Worm (Caenorhabditis elegans): ENCODE results near the gene tag-250.

Gene tag-250

ce11 chrIII:7941417-7941816 lies 16.7 kb upstream of the tag-250 start, which contains the start of gene kle-2:
Gene kle-2 (plus strand): TSS chrIII:7941717.
- no peak for TF ChIP-seq B0310.2 (tag; optimal IDR thresholded peaks at IDR 0.05)
- TF ChIP-seq sea-1 (GFP tag; conservative IDR thresholded peaks at IDR 0.05) = no peak
- no peak for TF ChIP-seq tbx-11 (GFP tag; IDR thresholded peaks at IDR 0.05)
- no peak for TF ChIP-seq F13C5.2 (tag; optimal IDR thresholded peaks at IDR 0.05)

ce11 chrIII:7940819-7941218 lies 16.1 kb upstream of the tag-250 start, which contains the start of gene C29E4.12:
Gene C29E4.12 (plus strand): TSS chrIII:7941151.
- TF ChIP-seq scrt-1 (GFP tag; IDR thresholded peaks at IDR 0.05) = no peak
- no peak for TF ChIP-seq ceh-36 (tag; optimal IDR thresholded peaks at IDR 0.05)
- no peak for TF ChIP-seq flt-1 (GFP tag; IDR thresholded peaks at IDR 0.05)
- TF ChIP-seq tra-4 (tag; optimal IDR thresholded peaks at IDR 0.05) = no peak
- no peak for TF ChIP-seq ama-1 (optimal IDR thresholded peaks at IDR 0.05)
- no peak for TF ChIP-seq hmg-4 (GFP tag; optimal IDR thresholded peaks at IDR 0.05)
- TF ChIP-seq aly-1 (tag; optimal IDR thresholded peaks at IDR 0.05) = no peak
- no peak for TF ChIP-seq pes-1 (GFP tag; IDR thresholded peaks at IDR 0.05)
- no peak for TF ChIP-seq hmbx-1 (tag; optimal IDR thresholded peaks at IDR 0.05)
- no peak for TF ChIP-seq B0310.2 (tag; optimal IDR thresholded peaks at IDR 0.05)
- no peak for TF ChIP-seq tbx-11 (GFP tag; IDR thresholded peaks at IDR 0.05)
- TF ChIP-seq ets-7 (tag; optimal IDR thresholded peaks at IDR 0.05) = no peak
- no peak for TF ChIP-seq sea-1 (GFP tag; conservative IDR thresholded peaks at IDR 0.05)
- no peak for TF ChIP-seq F13C5.2 (tag; optimal IDR thresholded peaks at IDR 0.05)
- TF ChIP-seq ceh-13 (GFP tag; optimal IDR thresholded peaks at IDR 0.05) = no peak

ce11 chrIII:7937548-7937947 lies 12.8 kb upstream of the tag-250 start, which contains the start of gene C29E4.10:
Gene C29E4.10 (plus strand): TSS chrIII:7937848.
- TF ChIP-seq hmg-4 (GFP tag; optimal IDR thresholded peaks at IDR 0.05) = no peak
- TF ChIP-seq tbx-11 (GFP tag; IDR thresholded peaks at IDR 0.05) = no peak
- TF ChIP-seq hnd-1 (tag; optimal IDR thresholded peaks at IDR 0.05) = no peak
- no peak for TF ChIP-seq scrt-1 (GFP tag; IDR thresholded peaks at IDR 0.05)
- no peak for TF ChIP-seq pes-1 (GFP tag; IDR thresholded peaks at IDR 0.05)
- TF ChIP-seq hmbx-1 (tag; optimal IDR thresholded peaks at IDR 0.05) = no peak
- TF ChIP-seq ama-1 (optimal IDR thresholded peaks at IDR 0.05) = no peak
- no peak for TF ChIP-seq tra-4 (tag; optimal IDR thresholded peaks at IDR 0.05)
- TF ChIP-seq ets-7 (tag; optimal IDR thresholded peaks at IDR 0.05) = no peak

ce11 chrIII:7933235-7933634 lies 8.5 kb upstream of the tag-250 start, which contains the start of gene ran-2:
Gene ran-2 (plus strand): TSS chrIII:7933535.
- no peak for TF ChIP-seq hmbx-1 (tag; optimal IDR thresholded peaks at IDR 0.05)
- no peak for TF ChIP-seq pes-1 (GFP tag; IDR thresholded peaks at IDR 0.05)

ce11 chrIII:7928549-7929129 lies 3.9 kb upstream of the tag-250 start, which contains the start of the genes C29E4.13 and npp-15:
Gene C29E4.13 (minus strand): TSS chrIII:7928717.
Gene npp-15 (plus strand): TSS chrIII:7929043.
- TF ChIP-seq tbx-11 (GFP tag; IDR thresholded peaks at IDR 0.05) = no peak
- TF ChIP-seq hmbx-1 (tag; optimal IDR thresholded peaks at IDR 0.05) = no peak
- no peak for TF ChIP-seq tbx-37 (GFP tag; conservative IDR thresholded peaks at IDR 0.05)
- TF ChIP-seq ama-1 (optimal IDR thresholded peaks at IDR 0.05) = no peak
- no peak for TF ChIP-seq hnd-1 (tag; optimal IDR thresholded peaks at IDR 0.05)
- TF ChIP-seq flt-1 (GFP tag; IDR thresholded peaks at IDR 0.05) = no peak
- no peak for TF ChIP-seq ceh-36 (tag; optimal IDR thresholded peaks at IDR 0.05)
- no peak for TF ChIP-seq B0310.2 (tag; optimal IDR thresholded peaks at IDR 0.05)
- no peak for TF ChIP-seq pes-1 (GFP tag; IDR thresholded peaks at IDR 0.05)
- TF ChIP-seq aly-1 (tag; optimal IDR thresholded peaks at IDR 0.05) = no peak
- TF ChIP-seq sea-1 (GFP tag; conservative IDR thresholded peaks at IDR 0.05) = no peak
- TF ChIP-seq hmg-4 (GFP tag; optimal IDR thresholded peaks at IDR 0.05) = no peak
- TF ChIP-seq ceh-13 (GFP tag; optimal IDR thresholded peaks at IDR 0.05) = no peak
- TF ChIP-seq ets-7 (tag; optimal IDR thresholded peaks at IDR 0.05) = no peak
- no peak for TF ChIP-seq F13C5.2 (tag; optimal IDR thresholded peaks at IDR 0.05)
- no peak for TF ChIP-seq tra-4 (tag; optimal IDR thresholded peaks at IDR 0.05)
- no peak for TF ChIP-seq scrt-1 (GFP tag; IDR thresholded peaks at IDR 0.05)

- no peak for TF ChIP-seq F13C5.2 (tag; optimal IDR thresholded peaks at IDR 0.05)
- no peak for TF ChIP-seq tbx-11 (GFP tag; IDR thresholded peaks at IDR 0.05)
- no peak for TF ChIP-seq pes-1 (GFP tag; IDR thresholded peaks at IDR 0.05)
- TF ChIP-seq aly-1 (tag; optimal IDR thresholded peaks at IDR 0.05) = no peak
- TF ChIP-seq ceh-13 (GFP tag; optimal IDR thresholded peaks at IDR 0.05) = no peak
- TF ChIP-seq ama-1 (optimal IDR thresholded peaks at IDR 0.05) = no peak
- no peak for TF ChIP-seq hmbx-1 (tag; optimal IDR thresholded peaks at IDR 0.05)
- TF ChIP-seq hmg-4 (GFP tag; optimal IDR thresholded peaks at IDR 0.05) = no peak
- TF ChIP-seq ets-7 (tag; optimal IDR thresholded peaks at IDR 0.05) = no peak
- TF ChIP-seq flt-1 (GFP tag; IDR thresholded peaks at IDR 0.05) = no peak
Observed at ce11 chrIII:7925968-7926367, 1.2 kb upstream of the tag-250 start.

- no peak for TF ChIP-seq ets-7 (tag; optimal IDR thresholded peaks at IDR 0.05)
- TF ChIP-seq hnd-1 (tag; optimal IDR thresholded peaks at IDR 0.05) = no peak
- TF ChIP-seq flt-1 (GFP tag; IDR thresholded peaks at IDR 0.05) = no peak
- TF ChIP-seq scrt-1 (GFP tag; IDR thresholded peaks at IDR 0.05) = no peak
- no peak for TF ChIP-seq hmg-4 (GFP tag; optimal IDR thresholded peaks at IDR 0.05)
- TF ChIP-seq sea-1 (GFP tag; conservative IDR thresholded peaks at IDR 0.05) = no peak
- TF ChIP-seq ama-1 (optimal IDR thresholded peaks at IDR 0.05) = no peak
- TF ChIP-seq tra-4 (tag; optimal IDR thresholded peaks at IDR 0.05) = no peak
- no peak for TF ChIP-seq pes-1 (GFP tag; IDR thresholded peaks at IDR 0.05)
- TF ChIP-seq tbx-37 (GFP tag; conservative IDR thresholded peaks at IDR 0.05) = no peak
- TF ChIP-seq F13C5.2 (tag; optimal IDR thresholded peaks at IDR 0.05) = no peak
- no peak for TF ChIP-seq B0310.2 (tag; optimal IDR thresholded peaks at IDR 0.05)
- no peak for TF ChIP-seq ceh-13 (GFP tag; optimal IDR thresholded peaks at IDR 0.05)
- no peak for TF ChIP-seq hmbx-1 (tag; optimal IDR thresholded peaks at IDR 0.05)
- no peak for TF ChIP-seq tbx-11 (GFP tag; IDR thresholded peaks at IDR 0.05)
- TF ChIP-seq ceh-36 (tag; optimal IDR thresholded peaks at IDR 0.05) = no peak
- TF ChIP-seq aly-1 (tag; optimal IDR thresholded peaks at IDR 0.05) = no peak
Observed at ce11 chrIII:7922207-7922606, 2.5 kb downstream of the tag-250 start, which contains the start of gene C29E4.17. Gene C29E4.17 (plus strand): TSS chrIII:7922507.
